Worm (Caenorhabditis elegans) whole organism, early embryonic: Measurements from ENCODE around the gene C05B5.8.
A peak's percentile ranks its signal among the peaks of the same experiment; 100 is the strongest.

Experiments used
- B0310.2 ChIP-seq: sonication (generic microtip); optimal IDR thresholded peaks from 2 replicates; lab custom pipeline; 2016; ENCODE audit warnings: mild to moderate bottlenecking, missing genetic modification characterization, missing compliant biosample characterization
- F13C5.2 ChIP-seq: sonication (generic microtip); optimal IDR thresholded peaks from 2 replicates; lab custom pipeline; 2017; ENCODE audit warnings: mild to moderate bottlenecking, missing genetic modification characterization, inconsistent platforms, missing compliant biosample characterization
- aly-1 ChIP-seq: sonication (generic microtip); optimal IDR thresholded peaks from 2 replicates; lab custom pipeline; 2016; ENCODE audit warnings: missing genetic modification characterization, missing compliant biosample characterization
- ama-1 ChIP-seq: fragments of 150-350 bp; optimal IDR thresholded peaks from 2 replicates; lab custom pipeline; 2014
- ceh-13 ChIP-seq: fragments of 200-800 bp; sonication (Bioruptor generic); optimal IDR thresholded peaks from 2 replicates; lab custom pipeline; 2018; ENCODE audit warnings: mild to moderate bottlenecking, missing genetic modification characterization, missing compliant biosample characterization
- ceh-36 ChIP-seq: sonication (generic microtip); optimal IDR thresholded peaks from 2 replicates; lab custom pipeline; 2016; ENCODE audit warnings: missing genetic modification characterization, inconsistent platforms, missing compliant biosample characterization
- ets-7 ChIP-seq: sonication (generic microtip); optimal IDR thresholded peaks from 2 replicates; lab custom pipeline; 2016; ENCODE audit warnings: missing genotype, missing genetic modification characterization, missing compliant biosample characterization
- flt-1 ChIP-seq: fragments of 200-800 bp; sonication (Bioruptor generic); IDR thresholded peaks from 2 replicates; pipeline ENCODE4 v1.3.6; 2022; ENCODE audit warnings: missing genetic modification characterization, missing compliant biosample characterization
- hmbx-1 ChIP-seq: sonication (generic microtip); optimal IDR thresholded peaks from 2 replicates; lab custom pipeline; 2016; ENCODE audit warnings: mild to moderate bottlenecking, missing genetic modification characterization, missing compliant biosample characterization
- hmg-4 ChIP-seq: fragments of 200-800 bp; sonication (Bioruptor generic); optimal IDR thresholded peaks from 2 replicates; lab custom pipeline; 2018; ENCODE audit warnings: mild to moderate bottlenecking, missing genetic modification characterization, missing compliant biosample characterization
- hnd-1 ChIP-seq: sonication (generic microtip); optimal IDR thresholded peaks from 2 replicates; lab custom pipeline; 2016; ENCODE audit warnings: missing genetic modification characterization, missing compliant biosample characterization
- pes-1 ChIP-seq: fragments of 200-800 bp; sonication (Bioruptor generic); IDR thresholded peaks from 2 replicates; pipeline ENCODE4 v1.3.6; 2022; ENCODE audit warnings: missing genetic modification reagents, missing genetic modification characterization, missing compliant biosample characterization
- scrt-1 ChIP-seq: fragments of 200-800 bp; sonication (Bioruptor generic); IDR thresholded peaks from 2 replicates; pipeline ENCODE4 v1.3.6; 2022; ENCODE audit warnings: missing genetic modification characterization, missing compliant biosample characterization
- sea-1 ChIP-seq: fragments of 200-800 bp; sonication (Bioruptor generic); conservative IDR thresholded peaks from 2 replicates; pipeline ENCODE4 v1.3.6; 2022; ENCODE audit warnings: missing genetic modification characterization, missing compliant biosample characterization
- tbx-11 ChIP-seq: fragments of 200-800 bp; sonication (Bioruptor generic); IDR thresholded peaks from 2 replicates; pipeline ENCODE4 v1.3.6; 2022; ENCODE audit warnings: missing genetic modification characterization, missing compliant biosample characterization
- tbx-37 ChIP-seq: fragments of 200-800 bp; sonication (Bioruptor generic); conservative IDR thresholded peaks from 2 replicates; pipeline ENCODE4 v1.3.6; 2022; ENCODE audit warnings: missing genetic modification reagents, missing genetic modification characterization, missing compliant biosample characterization
- tra-4 ChIP-seq: sonication (generic microtip); optimal IDR thresholded peaks from 2 replicates; lab custom pipeline; 2017; ENCODE audit warnings: missing genetic modification characterization, missing compliant biosample characterization

The C05B5.8 gene

ce11 chrIII:10016413-10017051 lies 9.9 kb upstream of the C05B5.8 start, which contains the start of gene rgs-1:
Gene rgs-1 (minus strand): TSS chrIII:10016558.
- TF ChIP-seq hmbx-1: no peak
- no peak for TF ChIP-seq hnd-1 (tag; lab: Kevin White, UChicago)
- peak; percentile 17 for TF ChIP-seq F13C5.2
- no peak for TF ChIP-seq pes-1
- no peak for TF ChIP-seq hmg-4
- TF ChIP-seq scrt-1: no peak
- no peak for TF ChIP-seq aly-1 (tag; lab: Kevin White, UChicago)
- TF ChIP-seq tbx-11 (GFP tag; lab: Robert Waterston, UW): no peak

DNA sequence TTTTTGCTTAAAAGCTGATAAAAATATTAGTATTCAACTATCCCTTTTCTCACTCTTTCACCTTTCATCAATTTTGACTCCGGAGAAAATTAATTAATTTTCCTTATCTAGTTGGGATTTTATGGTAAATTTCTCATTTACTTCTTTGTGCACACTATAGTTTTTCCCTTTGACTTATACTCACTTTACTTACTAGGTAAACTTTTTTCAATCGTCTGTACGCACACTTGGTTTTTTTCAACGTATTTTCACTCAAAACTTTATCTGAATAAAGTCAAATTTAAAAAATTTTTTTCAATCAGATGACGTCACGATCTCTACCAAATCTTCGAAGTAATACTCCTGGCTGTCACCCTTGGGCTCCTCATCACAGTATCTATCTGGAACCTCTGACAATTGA lies 5.6 kb upstream of the C05B5.8 start, which contains the start of gene C05B5.16:
TSS of gene C05B5.16 (plus strand) at position 301 of the 400 bp plus-strand sequence.
- TF ChIP-seq F13C5.2: no peak
- TF ChIP-seq pes-1: no peak
- no peak for TF ChIP-seq hmg-4
- TF ChIP-seq sea-1: no peak
- no peak for TF ChIP-seq tbx-11 (GFP tag; lab: Robert Waterston, UW)
- no peak for TF ChIP-seq ets-7 (tag; lab: Kevin White, UChicago)
- no peak for TF ChIP-seq aly-1 (tag; lab: Kevin White, UChicago)
- TF ChIP-seq ceh-13 (GFP tag; lab: Kevin White, UChicago): no peak
- no peak for TF ChIP-seq scrt-1

DNA sequence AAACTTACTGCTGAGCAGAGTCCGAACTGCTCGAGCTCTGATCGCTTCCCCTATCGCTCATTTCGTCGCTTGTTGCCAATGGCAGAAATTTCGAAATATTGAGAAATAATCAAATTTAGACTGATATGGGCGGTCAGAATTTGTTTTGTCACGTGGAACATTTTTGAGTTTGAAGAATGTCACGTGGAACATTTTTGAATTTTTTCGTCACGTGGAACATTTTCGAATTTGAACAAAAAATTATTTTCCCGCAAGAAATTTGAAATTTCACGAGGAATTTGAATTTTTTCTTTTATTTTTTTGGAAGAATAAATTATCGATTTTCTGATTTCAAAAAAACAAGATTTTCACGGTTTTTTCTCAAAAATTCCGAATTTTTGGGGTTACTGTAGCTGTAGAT lies 3.5 kb upstream of the C05B5.8 start, which contains the start of gene fbxa-155:
TSS of gene fbxa-155 (minus strand) at position 101 of the 400 bp plus-strand sequence.
- TF ChIP-seq hmg-4 (no peak), tbx-37 (GFP tag; lab: Robert Waterston, UW) (no peak), ceh-36 (no peak), pes-1 (no peak)

ce11 chrIII:10004213-10004612 lies 2.4 kb downstream of the C05B5.8 start, which contains the start of gene C05B5.11:
Gene C05B5.11 (plus strand): TSS chrIII:10004513.
- no peak for TF ChIP-seq F13C5.2
- TF ChIP-seq ceh-13 (GFP tag; lab: Kevin White, UChicago): no peak
- TF ChIP-seq ets-7 (tag; lab: Kevin White, UChicago): no peak
- TF ChIP-seq hmg-4: no peak
- TF ChIP-seq scrt-1: no peak
- TF ChIP-seq ama-1 (lab: Kevin White, UChicago): no peak
- TF ChIP-seq tbx-37 (GFP tag; lab: Robert Waterston, UW): no peak
- no peak for TF ChIP-seq hnd-1 (tag; lab: Kevin White, UChicago)
- TF ChIP-seq ceh-36: no peak
- TF ChIP-seq sea-1: no peak
- no peak for TF ChIP-seq hmbx-1
- TF ChIP-seq tbx-11 (GFP tag; lab: Robert Waterston, UW): no peak
- TF ChIP-seq flt-1 (GFP tag; lab: Robert Waterston, UW): no peak
- no peak for TF ChIP-seq aly-1 (tag; lab: Kevin White, UChicago)

DNA sequence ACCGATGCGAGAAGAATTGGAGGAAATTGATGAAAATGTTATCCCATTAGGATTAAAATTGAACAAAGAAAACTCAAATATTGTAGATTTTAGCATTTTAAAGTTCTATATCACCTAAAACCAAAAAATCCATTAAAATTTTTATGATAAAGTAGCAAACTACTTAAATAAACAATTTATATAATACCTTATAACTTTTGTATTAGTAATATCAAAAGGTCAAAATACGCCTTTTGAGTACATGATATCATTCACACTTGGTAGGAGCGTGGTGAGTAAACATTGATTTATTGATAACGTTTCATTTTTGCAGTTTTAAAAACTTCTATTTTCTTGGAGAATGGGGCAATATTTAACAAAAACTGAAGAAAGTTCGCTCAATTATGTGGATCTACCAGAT lies 5.5 kb downstream of the C05B5.8 start, which contains the start of gene C05B5.5:
TSS of gene C05B5.5 (plus strand) at position 301 of the 400 bp plus-strand sequence.
- TF ChIP-seq pes-1 (no peak), aly-1 (tag; lab: Kevin White, UChicago) (no peak), ama-1 (lab: Kevin White, UChicago) (no peak), ceh-36 (no peak), hmg-4 (no peak), tbx-37 (GFP tag; lab: Robert Waterston, UW) (no peak), B0310.2 (no peak), scrt-1 (no peak), flt-1 (GFP tag; lab: Robert Waterston, UW) (no peak), hmbx-1 (no peak), ceh-13 (GFP tag; lab: Kevin White, UChicago) (no peak), tra-4 (no peak)

DNA sequence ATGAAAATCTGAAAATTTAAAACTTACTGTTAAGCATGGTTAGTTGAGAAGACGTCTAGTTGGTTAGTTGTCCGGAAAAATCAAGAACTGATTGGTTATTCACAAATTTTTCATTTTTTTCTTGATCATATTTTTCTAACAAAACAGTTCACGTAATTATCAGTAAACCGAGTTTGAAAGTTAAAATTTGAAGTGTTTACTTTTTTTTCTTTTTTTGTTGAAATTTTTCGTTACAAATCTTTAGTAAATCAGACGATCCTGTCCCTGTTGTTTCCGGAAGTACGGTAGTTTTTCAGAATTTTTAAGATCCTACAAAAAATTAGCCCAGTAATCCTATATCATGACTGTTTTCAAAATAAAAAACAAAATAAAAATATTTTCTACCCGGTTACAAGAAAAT lies 6.2 kb downstream of the C05B5.8 start, which contains the start of gene C05B5.2:
TSS of gene C05B5.2 (minus strand) at position 101 of the 400 bp plus-strand sequence.
- no peak for TF ChIP-seq pes-1
- TF ChIP-seq B0310.2: no peak
- TF ChIP-seq aly-1 (tag; lab: Kevin White, UChicago): no peak
- TF ChIP-seq sea-1: no peak
- no peak for TF ChIP-seq tra-4
- no peak for TF ChIP-seq tbx-37 (GFP tag; lab: Robert Waterston, UW)
- TF ChIP-seq F13C5.2: no peak
- no peak for TF ChIP-seq ets-7 (tag; lab: Kevin White, UChicago)
- TF ChIP-seq scrt-1: no peak
- TF ChIP-seq flt-1 (GFP tag; lab: Robert Waterston, UW): no peak
- no peak for TF ChIP-seq hnd-1 (tag; lab: Kevin White, UChicago)
- no peak for TF ChIP-seq ama-1 (lab: Kevin White, UChicago)
- TF ChIP-seq ceh-13 (GFP tag; lab: Kevin White, UChicago): no peak
- TF ChIP-seq ceh-36: no peak
- no peak for TF ChIP-seq hmbx-1
- TF ChIP-seq tbx-11 (GFP tag; lab: Robert Waterston, UW): no peak

- no peak for TF ChIP-seq tbx-11 (GFP tag; lab: Robert Waterston, UW)
Observed at ce11 chrIII:9999235-9999634, 7.3 kb downstream of the C05B5.8 start, which contains the start of gene C05B5.17. Gene C05B5.17 (minus strand): TSS chrIII:9999335.

DNA sequence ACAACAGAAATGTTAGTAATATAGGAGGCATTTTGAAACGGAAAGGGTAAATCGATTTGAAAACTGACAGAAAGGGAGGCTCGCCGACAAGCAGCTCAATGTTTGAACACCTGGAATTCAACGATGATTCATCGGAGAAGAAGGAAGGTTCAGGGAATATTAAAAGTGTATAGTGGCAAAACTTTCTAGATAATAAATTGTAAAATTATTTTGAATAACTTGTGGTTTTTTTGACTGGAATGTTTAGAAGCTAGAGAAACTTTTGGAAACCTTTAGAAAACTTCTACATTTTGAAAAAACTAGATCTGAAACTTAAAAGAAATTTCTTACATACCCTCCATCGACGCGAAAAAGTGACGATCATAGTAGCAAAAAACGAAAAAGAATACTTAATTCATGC lies 8.7 kb downstream of the C05B5.8 start, which contains the start of gene pqn-8:
TSS of gene pqn-8 (minus strand) at position 101 of the 400 bp plus-strand sequence.
- no peak for TF ChIP-seq B0310.2
- no peak for TF ChIP-seq sea-1
- TF ChIP-seq pes-1: no peak
- TF ChIP-seq flt-1 (GFP tag; lab: Robert Waterston, UW): no peak
- TF ChIP-seq F13C5.2: no peak
- no peak for TF ChIP-seq tbx-37 (GFP tag; lab: Robert Waterston, UW)
- no peak for TF ChIP-seq scrt-1
- no peak for TF ChIP-seq ceh-13 (GFP tag; lab: Kevin White, UChicago)
